Fruit fly (Drosophila melanogaster): ENCODE data around the gene Sytalpha.
A peak's percentile ranks its signal among the peaks of the same experiment; 100 is the strongest.

Sytalpha gene

DNA sequence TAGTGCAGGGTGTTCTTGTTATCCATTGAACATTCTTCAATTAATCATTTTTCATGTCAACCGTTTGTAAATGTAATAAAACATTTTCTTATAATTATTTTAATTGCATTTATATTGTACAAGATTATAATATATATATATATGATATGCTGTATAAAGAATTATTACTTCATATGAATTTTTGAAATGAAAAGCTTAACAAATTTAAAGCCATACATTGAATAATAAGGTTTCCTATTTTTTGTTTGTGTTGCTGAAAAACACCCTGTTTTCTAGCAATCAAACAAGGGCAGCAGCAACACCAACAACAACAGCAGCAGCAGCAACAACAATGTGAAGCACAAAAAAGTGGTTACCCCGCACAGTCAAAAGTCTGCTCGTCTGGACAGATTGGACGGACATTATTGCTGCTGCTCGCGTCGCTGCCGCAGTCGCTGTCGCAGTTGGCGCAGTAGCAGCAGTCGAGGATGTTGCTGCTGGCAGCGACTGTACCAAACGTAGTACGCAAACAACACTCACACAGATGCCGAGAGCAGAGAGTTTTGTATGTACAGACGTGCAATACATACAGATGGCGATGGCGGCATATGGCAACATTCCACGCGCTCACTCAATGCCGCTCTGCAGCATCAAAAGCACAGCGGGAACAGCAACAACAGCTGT, 33.8 kb upstream of the Sytalpha start (continued):
- TF ChIP-seq eve (GFP tag; optimal IDR thresholded peaks at IDR 0.05): no peak
- no peak for TF ChIP-seq pzg (GFP tag; optimal IDR thresholded peaks at IDR 0.05)
- peak; percentile 52 for TF ChIP-seq CG31441 (GFP tag; IDR thresholded peaks at IDR 0.05)
- TF ChIP-seq emc (GFP tag; optimal IDR thresholded peaks at IDR 0.05): no peak
- TF ChIP-seq CG12659 (GFP tag; optimal IDR thresholded peaks at IDR 0.05): peak; percentile 35
- TF ChIP-seq Ets65A (GFP tag): no peak
- TF ChIP-seq NC2β (GFP tag; optimal IDR thresholded peaks at IDR 0.05): no peak
- TF ChIP-seq CG13296 (GFP tag; optimal IDR thresholded peaks at IDR 0.05): peak; percentile 61
- TF ChIP-seq hth (optimal IDR thresholded peaks at IDR 0.05): no peak
- no peak for TF ChIP-seq trh (GFP tag; optimal IDR thresholded peaks at IDR 0.05)
- TF ChIP-seq Drgx (GFP tag; IDR thresholded peaks at IDR 0.05): no peak
- TF ChIP-seq CG34224 (GFP tag; IDR thresholded peaks at IDR 0.05; ENCODE audit: partially characterized antibody): no peak
- no peak for TF ChIP-seq CG1832 (GFP tag; optimal IDR thresholded peaks at IDR 0.05)
- TF ChIP-seq CG8944 (GFP tag; optimal IDR thresholded peaks at IDR 0.05): no peak
- no peak for TF ChIP-seq CG31388 (GFP tag; optimal IDR thresholded peaks at IDR 0.05)
- TF ChIP-seq jumu (GFP tag; optimal IDR thresholded peaks at IDR 0.05): no peak
- no peak for TF ChIP-seq NK7.1 (GFP tag; optimal IDR thresholded peaks at IDR 0.05)
- TF ChIP-seq Lim3 (GFP tag; IDR thresholded peaks at IDR 0.05): no peak
- no peak for TF ChIP-seq zen (tag; optimal IDR thresholded peaks at IDR 0.05)
- no peak for TF ChIP-seq CG32532 (GFP tag; IDR thresholded peaks at IDR 0.05)
- TF ChIP-seq CG18262 (tag; optimal IDR thresholded peaks at IDR 0.05): peak; percentile 47
- no peak for TF ChIP-seq CG10462 (GFP tag; optimal IDR thresholded peaks at IDR 0.05)
- TF ChIP-seq schlank (tag; optimal IDR thresholded peaks at IDR 0.05): no peak
- no peak for TF ChIP-seq sim (GFP tag; IDR thresholded peaks at IDR 0.05)
- no peak for TF ChIP-seq wor (GFP tag; IDR thresholded peaks at IDR 0.05)
- TF ChIP-seq row (GFP tag; IDR thresholded peaks at IDR 0.05): 0 out of 3 replicates have a peak, but pooled peaks have one; percentile 26
- TF ChIP-seq D19B (GFP tag; optimal IDR thresholded peaks at IDR 0.05): no peak
- no peak for TF ChIP-seq CG17802 (tag; optimal IDR thresholded peaks at IDR 0.05)
- no peak for TF ChIP-seq Stat92E (GFP tag; optimal IDR thresholded peaks at IDR 0.05)
- no peak for TF ChIP-seq dysf (GFP tag; IDR thresholded peaks at IDR 0.05)
- no peak for TF ChIP-seq NfI (GFP tag; optimal IDR thresholded peaks at IDR 0.05)
- TF ChIP-seq Rfx (GFP tag; IDR thresholded peaks at IDR 0.05): 0 out of 2 replicates have a peak, but pooled peaks have one; percentile 23
- no peak; the same call in 1 of the 2 replicates for TF ChIP-seq chm (GFP tag; IDR thresholded peaks at IDR 0.05)
- TF ChIP-seq h (optimal IDR thresholded peaks at IDR 0.05): no peak
- no peak for TF ChIP-seq D (optimal IDR thresholded peaks at IDR 0.05)
- TF ChIP-seq D (GFP tag; optimal IDR thresholded peaks at IDR 0.05): no peak
- no peak for TF ChIP-seq CG3163 (GFP tag; optimal IDR thresholded peaks at IDR 0.05)
- no peak for TF ChIP-seq CG6791 (GFP tag; IDR thresholded peaks at IDR 0.05; ENCODE audit: partially characterized antibody)
- peak; percentile 68 for TF ChIP-seq CG10147 (GFP tag; optimal IDR thresholded peaks at IDR 0.05)
- no peak for TF ChIP-seq CG3726 (GFP tag; IDR thresholded peaks at IDR 0.05)
- TF ChIP-seq bowl (GFP tag; IDR thresholded peaks at IDR 0.05): no peak
- TF ChIP-seq Blimp-1 (GFP tag; optimal IDR thresholded peaks at IDR 0.05): no peak
- no peak for TF ChIP-seq repo (GFP tag; optimal IDR thresholded peaks at IDR 0.05)
- peak; percentile 41 for TF ChIP-seq fd3F (GFP tag; optimal IDR thresholded peaks at IDR 0.05)
- TF ChIP-seq sisA (GFP tag; IDR thresholded peaks at IDR 0.05): no peak
- no peak for TF ChIP-seq CG9797 (GFP tag; optimal IDR thresholded peaks at IDR 0.05)
- no peak for TF ChIP-seq mam (GFP tag; optimal IDR thresholded peaks at IDR 0.05)
- TF ChIP-seq CG16779 (GFP tag; IDR thresholded peaks at IDR 0.05): no peak
- no peak for TF ChIP-seq Fer2 (tag; optimal IDR thresholded peaks at IDR 0.05)
- TF ChIP-seq aop (GFP tag; IDR thresholded peaks at IDR 0.05): no peak
- TF ChIP-seq CG12299 (tag; optimal IDR thresholded peaks at IDR 0.05): peak; percentile 10
- TF ChIP-seq ato (GFP tag; IDR thresholded peaks at IDR 0.05; ENCODE audit: partially characterized antibody): no peak

Measured in whole organism, embryonic.